Worm (Caenorhabditis elegans): Measurements from ENCODE around the gene cya-1.

Gene cya-1

ce11 chrIII:9144744-9145390 lies 35.8 kb upstream of the cya-1 start, which contains the start of the genes ZK512.2 and ZK512.4:
TSS of gene ZK512.2 (minus strand) at chrIII:9144794.
TSS of gene ZK512.4 (plus strand) at chrIII:9145340.
- TF ChIP-seq gmeb-1 (tag; optimal IDR thresholded peaks at IDR 0.05) (peak; percentile 29), crh-2 (tag; optimal IDR thresholded peaks at IDR 0.05) (peak; percentile 7), ztf-4 (tag; optimal IDR thresholded peaks at IDR 0.05) (no peak), nhr-10 (tag; optimal IDR thresholded peaks at IDR 0.05) (no peak), unc-39 (tag; optimal IDR thresholded peaks at IDR 0.05) (no peak), nhr-77 (tag; optimal IDR thresholded peaks at IDR 0.05) (no peak), R02D3.7 (tag; optimal IDR thresholded peaks at IDR 0.05) (no peak), nhr-23 (tag; optimal IDR thresholded peaks at IDR 0.05) (no peak), nhr-12 (tag; optimal IDR thresholded peaks at IDR 0.05) (no peak), unc-62 (GFP tag; optimal IDR thresholded peaks at IDR 0.05) (no peak), elt-3 (tag; optimal IDR thresholded peaks at IDR 0.05) (no peak), fos-1 (tag; optimal IDR thresholded peaks at IDR 0.05) (no peak), lsy-2 (tag; optimal IDR thresholded peaks at IDR 0.05) (peak in 1 of 2 experiments; percentile 50), ztf-1 (GFP tag; conservative IDR thresholded peaks at IDR 0.05) (no peak), aly-2 (tag; optimal IDR thresholded peaks at IDR 0.05) (no peak), sma-9 (GFP tag; optimal IDR thresholded peaks at IDR 0.05) (no peak), sma-9 (tag; optimal IDR thresholded peaks at IDR 0.05) (no peak), nhr-237 (tag; optimal IDR thresholded peaks at IDR 0.05) (no peak), C34F6.9 (tag; optimal IDR thresholded peaks at IDR 0.05) (peak; percentile 28), unc-55 (GFP tag; optimal IDR thresholded peaks at IDR 0.05) (peak; percentile 38), ama-1 (optimal IDR thresholded peaks at IDR 0.05) (no peak)

DNA sequence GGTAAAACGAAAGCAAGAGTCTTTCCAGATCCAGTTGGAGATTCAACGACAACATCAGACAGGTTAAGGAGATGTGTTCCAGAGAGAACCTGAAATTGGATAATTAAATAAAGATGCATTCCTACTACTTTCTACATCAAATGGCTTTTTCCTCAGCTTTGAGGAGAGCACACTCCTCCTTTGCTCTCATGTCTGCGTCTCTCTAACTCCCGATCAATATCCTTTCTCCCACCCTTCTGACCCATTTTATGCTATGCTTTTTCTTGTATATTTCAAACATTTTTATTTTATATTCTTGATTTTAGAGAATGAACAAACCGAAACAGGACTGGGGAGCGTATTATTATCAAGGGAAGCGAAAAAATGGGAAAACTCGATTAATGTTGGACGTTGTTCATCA lies 34.8 kb upstream of the cya-1 start, which contains the start of gene ZK512.11:
Gene ZK512.11 (plus strand): TSS at position 301 of the 400 bp plus-strand sequence.
- TF ChIP-seq unc-62 (GFP tag; optimal IDR thresholded peaks at IDR 0.05) = no peak
- TF ChIP-seq crh-2 (tag; optimal IDR thresholded peaks at IDR 0.05) = no peak
- TF ChIP-seq nhr-23 (tag; optimal IDR thresholded peaks at IDR 0.05) = no peak
- no peak for TF ChIP-seq mab-5 (tag; optimal IDR thresholded peaks at IDR 0.05)
- no peak for TF ChIP-seq sma-3 (GFP tag; optimal IDR thresholded peaks at IDR 0.05)
- TF ChIP-seq F13H6.1 (tag; optimal IDR thresholded peaks at IDR 0.05) = no peak
- no peak for TF ChIP-seq gmeb-1 (tag; optimal IDR thresholded peaks at IDR 0.05)
- TF ChIP-seq elt-1 (tag; optimal IDR thresholded peaks at IDR 0.05) = no peak
- TF ChIP-seq ama-1 (optimal IDR thresholded peaks at IDR 0.05) = no peak
- no peak for TF ChIP-seq skn-1 (tag; optimal IDR thresholded peaks at IDR 0.05)
- no peak for TF ChIP-seq nhr-10 (tag; optimal IDR thresholded peaks at IDR 0.05)
- TF ChIP-seq R02D3.7 (tag; optimal IDR thresholded peaks at IDR 0.05) = no peak
- peak; percentile 19 for TF ChIP-seq unc-55 (GFP tag; optimal IDR thresholded peaks at IDR 0.05)
- TF ChIP-seq alr-1 (tag; optimal IDR thresholded peaks at IDR 0.05) = no peak
- TF ChIP-seq C34F6.9 (tag; optimal IDR thresholded peaks at IDR 0.05) = peak; percentile 3
- no peak for TF ChIP-seq blmp-1 (tag; optimal IDR thresholded peaks at IDR 0.05; ENCODE audit: insufficient read depth)
- no peak for TF ChIP-seq lin-39 (tag; optimal IDR thresholded peaks at IDR 0.05)
- no peak for TF ChIP-seq ceh-16 (tag; optimal IDR thresholded peaks at IDR 0.05)
- peak in 1 of 2 experiments; percentile 5 for TF ChIP-seq lsy-2 (tag; optimal IDR thresholded peaks at IDR 0.05)
- TF ChIP-seq ceh-82 (tag; optimal IDR thresholded peaks at IDR 0.05) = no peak
- no peak for TF ChIP-seq nhr-129 (tag; optimal IDR thresholded peaks at IDR 0.05)

- TF ChIP-seq ama-1 (optimal IDR thresholded peaks at IDR 0.05) = no peak
Observed at ce11 chrIII:9138601-9139000, 29.5 kb upstream of the cya-1 start, which contains the start of gene ZK512.7. TSS of gene ZK512.7 (minus strand) at chrIII:9138701.

- TF ChIP-seq elt-1 (tag; optimal IDR thresholded peaks at IDR 0.05) (no peak), unc-55 (GFP tag; optimal IDR thresholded peaks at IDR 0.05) (peak; percentile 2)
Observed at ce11 chrIII:9136587-9136986, 27.5 kb upstream of the cya-1 start, which contains the start of gene eat-4. TSS of gene eat-4 (plus strand) at chrIII:9136887.

- TF ChIP-seq mbf-1 (tag; optimal IDR thresholded peaks at IDR 0.05) = no peak
- no peak for TF ChIP-seq aly-2 (tag; optimal IDR thresholded peaks at IDR 0.05)
- no peak for TF ChIP-seq R02D3.7 (tag; optimal IDR thresholded peaks at IDR 0.05)
- TF ChIP-seq F13H6.1 (tag; optimal IDR thresholded peaks at IDR 0.05) = no peak
- no peak for TF ChIP-seq zag-1 (tag; optimal IDR thresholded peaks at IDR 0.05)
- TF ChIP-seq nhr-129 (tag; optimal IDR thresholded peaks at IDR 0.05) = no peak
- no peak for TF ChIP-seq nhr-10 (tag; optimal IDR thresholded peaks at IDR 0.05)
- TF ChIP-seq ZK546.5 (tag; optimal IDR thresholded peaks at IDR 0.05) = no peak
- no peak for TF ChIP-seq dmd-4 (tag; optimal IDR thresholded peaks at IDR 0.05)
- TF ChIP-seq nhr-12 (tag; optimal IDR thresholded peaks at IDR 0.05) = no peak
- TF ChIP-seq Y55F3AM.14 (GFP tag; optimal IDR thresholded peaks at IDR 0.05) = no peak
- no peak for TF ChIP-seq unc-55 (GFP tag; optimal IDR thresholded peaks at IDR 0.05)
- TF ChIP-seq alr-1 (tag; optimal IDR thresholded peaks at IDR 0.05) = no peak
- TF ChIP-seq unc-39 (tag; optimal IDR thresholded peaks at IDR 0.05) = no peak
- TF ChIP-seq C34F6.9 (tag; optimal IDR thresholded peaks at IDR 0.05) = no peak
- TF ChIP-seq ceh-82 (tag; optimal IDR thresholded peaks at IDR 0.05) = no peak
Observed at ce11 chrIII:9130588-9130987, 21.5 kb upstream of the cya-1 start, which contains the start of gene ZK512.10. TSS of gene ZK512.10 (plus strand) at chrIII:9130888.
